ENCODE assay signal across 1 worm cellular context in genomic region chrIII:772675-773074, ce11.
TF ChIP-seq lines count a peak whose summit lies in the region.

No protein-coding gene starts in this region.

TF ChIP-seq in whole organism, L3 larva, 47 proteins besides CTCF, POLR2A, EP300 and RAD21 (continued from another document):
- TF ChIP-seq ceh-28 (tag; optimal IDR thresholded peaks at IDR 0.05; lab: Kevin White, UChicago) = peak; percentile 17
- no peak for TF ChIP-seq skn-1 (tag; optimal IDR thresholded peaks at IDR 0.05; lab: Kevin White, UChicago)
- no peak for TF ChIP-seq nhr-77 (tag; optimal IDR thresholded peaks at IDR 0.05; lab: Kevin White, UChicago)
- no peak for TF ChIP-seq mml-1 (tag; optimal IDR thresholded peaks at IDR 0.05; lab: Kevin White, UChicago)
- no peak for TF ChIP-seq ama-1 (optimal IDR thresholded peaks at IDR 0.05; lab: Kevin White, UChicago)
- no peak for TF ChIP-seq daf-12 (tag; optimal IDR thresholded peaks at IDR 0.05; lab: Kevin White, UChicago)
- TF ChIP-seq unc-39 (tag; optimal IDR thresholded peaks at IDR 0.05; lab: Kevin White, UChicago) = no peak
- TF ChIP-seq egl-5 (tag; optimal IDR thresholded peaks at IDR 0.05; lab: Kevin White, UChicago) = no peak
- no peak for TF ChIP-seq unc-62 (GFP tag; optimal IDR thresholded peaks at IDR 0.05; lab: Kevin White, UChicago)
- TF ChIP-seq ceh-82 (tag; optimal IDR thresholded peaks at IDR 0.05; lab: Kevin White, UChicago) = no peak
- no peak for TF ChIP-seq ztf-11 (tag; optimal IDR thresholded peaks at IDR 0.05; lab: Kevin White, UChicago)
- TF ChIP-seq mdl-1 (tag; optimal IDR thresholded peaks at IDR 0.05; lab: Kevin White, UChicago) = no peak
- no peak for TF ChIP-seq tbx-2 (tag; optimal IDR thresholded peaks at IDR 0.05; lab: Kevin White, UChicago)
- TF ChIP-seq fkh-10 (GFP tag; optimal IDR thresholded peaks at IDR 0.05; lab: Kevin White, UChicago) = no peak
